Worm (Caenorhabditis elegans): ENCODE data around the gene str-227.

DNA sequence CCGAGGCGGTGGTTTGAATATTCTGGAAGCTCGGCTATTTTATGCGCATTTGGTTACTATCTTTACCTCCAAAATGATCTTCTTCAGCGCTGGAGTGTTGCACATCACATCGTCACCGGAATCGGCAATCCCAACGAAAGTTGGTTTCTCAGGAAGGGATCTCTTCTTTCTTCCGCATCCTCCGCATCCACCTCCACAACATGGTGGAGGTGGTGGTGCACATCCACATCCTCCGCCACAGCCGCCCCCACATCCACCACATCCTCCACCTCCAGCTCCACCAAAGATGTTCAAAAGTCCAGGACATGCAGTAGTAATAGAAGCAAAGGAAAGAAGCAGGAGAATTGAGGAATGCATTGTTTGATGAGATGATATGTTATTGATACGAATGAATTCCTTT is 39.4 kb downstream of the str-227 start, which contains the start of gene grl-31:
- TF ChIP-seq nhr-237 (tag; optimal IDR thresholded peaks at IDR 0.05): no peak
- no peak for TF ChIP-seq pqm-1 (tag; optimal IDR thresholded peaks at IDR 0.05)
- no peak for TF ChIP-seq mdl-1 (tag; optimal IDR thresholded peaks at IDR 0.05)
- TF ChIP-seq nhr-77 (tag; optimal IDR thresholded peaks at IDR 0.05): no peak
- TF ChIP-seq ceh-28 (tag; optimal IDR thresholded peaks at IDR 0.05): no peak
- TF ChIP-seq fkh-2 (tag; optimal IDR thresholded peaks at IDR 0.05): no peak
- no peak for TF ChIP-seq daf-12 (tag; optimal IDR thresholded peaks at IDR 0.05)
- TF ChIP-seq nhr-25 (tag; optimal IDR thresholded peaks at IDR 0.05): no peak

All from whole organism, L3 larva.